Fruit fly (Drosophila melanogaster) whole organism, embryonic: Measurements from ENCODE around the gene Slu7.

Experiments used
- ATbp ChIP-seq: fragments of 200-800 bp; sonication (Bioruptor generic); optimal IDR thresholded peaks from 2 replicates; lab custom pipeline; 2017; ENCODE audit warnings: missing biosample characterization, mild to moderate bottlenecking, missing genetic modification characterization, missing genetic modification reagents
- Abd-B ChIP-seq: fragments of 200-800 bp; sonication (Bioruptor generic); optimal IDR thresholded peaks from 2 replicates; lab custom pipeline; 2018; ENCODE audit warnings: missing biosample characterization, mild to moderate bottlenecking, missing genetic modification characterization, moderate library complexity
- Awh ChIP-seq: fragments of 200-800 bp; sonication (Bioruptor generic); IDR thresholded peaks from 2 replicates; pipeline ENCODE4, ENCODE4 v1.3.6; 2022; ENCODE audit warnings: missing biosample characterization, missing genetic modification characterization
- C15 ChIP-seq: fragments of 200-800 bp; sonication (Bioruptor generic); IDR thresholded peaks from 3 replicates; pipeline ENCODE4 v1.3.6; 2022; ENCODE audit warnings: missing biosample characterization, missing genetic modification characterization
- CG13624 ChIP-seq: fragments of 200-800 bp; sonication (Bioruptor generic); optimal IDR thresholded peaks from 2 replicates; lab custom pipeline; 2016; ENCODE audit warnings: missing biosample characterization, missing genetic modification characterization
- CG1529 ChIP-seq: fragments of 200-800 bp; sonication (Bioruptor generic); optimal IDR thresholded peaks from 3 replicates; lab custom pipeline; 2018; ENCODE audit warnings: missing biosample characterization, missing genetic modification characterization
- CG16815 ChIP-seq: fragments of 200-800 bp; sonication (Bioruptor generic); optimal IDR thresholded peaks from 3 replicates; lab custom pipeline; 2017; ENCODE audit warnings: missing biosample characterization, mild to moderate bottlenecking, missing genetic modification characterization
- CG17359 ChIP-seq: fragments of 200-800 bp; sonication (Bioruptor generic); optimal IDR thresholded peaks from 3 replicates; lab custom pipeline; 2018; ENCODE audit warnings: missing biosample characterization, mild to moderate bottlenecking, missing genetic modification characterization, moderate library complexity
- CG18476 ChIP-seq: fragments of 200-800 bp; sonication (Bioruptor generic); optimal IDR thresholded peaks from 2 replicates; lab custom pipeline; 2016; ENCODE audit warnings: missing biosample characterization, mild to moderate bottlenecking, missing genetic modification characterization
- CG2712 ChIP-seq: fragments of 200-800 bp; optimal IDR thresholded peaks from 3 replicates; lab custom pipeline; 2019; ENCODE audit warnings: missing biosample characterization, mild to moderate bottlenecking, missing genetic modification characterization, moderate library complexity
- CG4424 ChIP-seq: fragments of 200-800 bp; sonication (Bioruptor generic); optimal IDR thresholded peaks from 3 replicates; lab custom pipeline; 2016; ENCODE audit warnings: missing biosample characterization, missing genetic modification characterization
- CG5180 ChIP-seq: fragments of 200-800 bp; sonication (Bioruptor generic); optimal IDR thresholded peaks from 3 replicates; lab custom pipeline; 2017; ENCODE audit warnings: missing biosample characterization, missing genetic modification characterization, mild to moderate bottlenecking, moderate library complexity, missing genetic modification reagents
- CG7786 ChIP-seq: fragments of 200-800 bp; sonication (Bioruptor generic); optimal IDR thresholded peaks from 2 replicates; lab custom pipeline; 2016; ENCODE audit warnings: missing biosample characterization, missing genetic modification characterization
- CG7987 ChIP-seq: fragments of 200-800 bp; sonication (Bioruptor generic); optimal IDR thresholded peaks from 2 replicates; lab custom pipeline; 2018; ENCODE audit warnings: missing biosample characterization, mild to moderate bottlenecking, missing genetic modification characterization, moderate library complexity
- CG8478 ChIP-seq: fragments of >200 bp; optimal IDR thresholded peaks from 2 replicates; lab custom pipeline; 2018
- D19A ChIP-seq: fragments of 200-800 bp; optimal IDR thresholded peaks from 3 replicates; lab custom pipeline; 2019; ENCODE audit warnings: missing biosample characterization, mild to moderate bottlenecking, missing genetic modification characterization, moderate library complexity
- Drgx ChIP-seq: fragments of 200-800 bp; sonication (Bioruptor generic); IDR thresholded peaks from 2 replicates; pipeline ENCODE4 v1.3.6; 2022; ENCODE audit warnings: missing biosample characterization, missing genetic modification characterization
- Eip74EF ChIP-seq, 2 experiments: fragments of 200-800 bp in 1 of 2; fragments of >200 bp in 1 of 2; sonication (Bioruptor generic) in 1 of 2; optimal IDR thresholded peaks; 2 replicates each; lab custom pipeline; 2017 to 2019; ENCODE audit warnings: missing biosample characterization in 2 of 2, missing genetic modification characterization in 2 of 2, mild to moderate bottlenecking in 1 of 2, moderate library complexity in 1 of 2
- Ets65A ChIP-seq: fragments of 200-800 bp; sonication (Bioruptor generic); peaks from one replicate; lab custom pipeline; 2016; ENCODE audit warnings: missing biosample characterization, missing genetic modification characterization
- Fer3 ChIP-seq: fragments of 200-800 bp; sonication (Bioruptor generic); optimal IDR thresholded peaks from 2 replicates; lab custom pipeline; 2018; ENCODE audit warnings: missing biosample characterization, mild to moderate bottlenecking, missing genetic modification characterization, moderate library complexity
- HLH54F ChIP-seq: fragments of 200-800 bp; sonication (Bioruptor generic); optimal IDR thresholded peaks from 3 replicates; lab custom pipeline; 2016; ENCODE audit warnings: missing biosample characterization, missing genetic modification characterization
- Hand ChIP-seq: fragments of 200-800 bp; sonication (Bioruptor generic); optimal IDR thresholded peaks from 2 replicates; lab custom pipeline; 2017; ENCODE audit warnings: mild to moderate bottlenecking, missing biosample characterization, missing genetic modification reagents, missing genetic modification characterization
- Hr3 ChIP-seq: fragments of 200-800 bp; sonication (Bioruptor generic); optimal IDR thresholded peaks from 3 replicates; lab custom pipeline; 2016; ENCODE audit warnings: missing biosample characterization, missing genetic modification characterization
- Mad ChIP-seq: fragments of 200-800 bp; sonication (Bioruptor generic); optimal IDR thresholded peaks from 2 replicates; lab custom pipeline; 2016; ENCODE audit warnings: missing biosample characterization, missing genetic modification characterization
- Mes4 ChIP-seq: fragments of 200-800 bp; sonication (Bioruptor generic); optimal IDR thresholded peaks from 2 replicates; lab custom pipeline; 2016; ENCODE audit warnings: missing biosample characterization, missing genetic modification characterization
- Nf-YA ChIP-seq: fragments of 200-800 bp; sonication (Bioruptor generic); IDR thresholded peaks from 2 replicates; pipeline ENCODE4 v1.3.6; 2022; ENCODE audit warnings: missing biosample characterization, missing genetic modification characterization
- NfI ChIP-seq: fragments of 200-800 bp; sonication (Bioruptor generic); optimal IDR thresholded peaks from 3 replicates; lab custom pipeline; 2018; ENCODE audit warnings: missing biosample characterization, mild to moderate bottlenecking, missing genetic modification characterization, moderate library complexity
- Pdp1 ChIP-seq, 2 experiments: fragments of 200-800 bp; sonication (Bioruptor generic); optimal IDR thresholded peaks; 3 replicates each; lab custom pipeline; 2016; ENCODE audit warnings: missing biosample characterization in 2 of 2, missing genetic modification characterization in 2 of 2, mild to moderate bottlenecking in 1 of 2, moderate library complexity in 1 of 2
- Poxn ChIP-seq: fragments of 200-800 bp; sonication (Bioruptor generic); IDR thresholded peaks from 2 replicates; pipeline ENCODE4 v1.3.6; 2022; ENCODE audit warnings: missing biosample characterization, missing genetic modification characterization
- Ravus ChIP-seq: fragments of 200-800 bp; sonication (Bioruptor generic); IDR thresholded peaks from 2 replicates; pipeline ENCODE4 v1.3.6; 2022; ENCODE audit warnings: missing biosample characterization, missing genetic modification characterization
- Rx ChIP-seq: fragments of 200-800 bp; sonication (Bioruptor generic); IDR thresholded peaks from 2 replicates; pipeline ENCODE4 v1.3.6; 2022; ENCODE audit warnings: missing biosample characterization, missing genetic modification characterization
- aop ChIP-seq: fragments of 200-800 bp; sonication (Bioruptor generic); IDR thresholded peaks from 2 replicates; pipeline ENCODE4 v1.3.6; 2022; ENCODE audit warnings: missing biosample characterization, missing genetic modification characterization
- disco-r ChIP-seq: fragments of 200-800 bp; sonication (Bioruptor generic); optimal IDR thresholded peaks from 2 replicates; lab custom pipeline; 2016; ENCODE audit warnings: missing biosample characterization, missing genetic modification characterization
- dmrt99B ChIP-seq: fragments of 200-800 bp; sonication (Bioruptor generic); optimal IDR thresholded peaks from 2 replicates; lab custom pipeline; 2018; ENCODE audit warnings: missing biosample characterization, mild to moderate bottlenecking, missing genetic modification characterization, moderate library complexity
- fd64A ChIP-seq: fragments of 200-800 bp; sonication (Bioruptor generic); optimal IDR thresholded peaks from 3 replicates; lab custom pipeline; 2018; ENCODE audit warnings: missing biosample characterization, mild to moderate bottlenecking, missing genetic modification characterization
- gem ChIP-seq: fragments of 200-800 bp; sonication (Bioruptor generic); optimal IDR thresholded peaks from 2 replicates; lab custom pipeline; 2019; ENCODE audit warnings: missing biosample characterization, mild to moderate bottlenecking, missing genetic modification characterization, moderate library complexity
- inv ChIP-seq: fragments of 200-800 bp; sonication (Bioruptor generic); IDR thresholded peaks from 2 replicates; pipeline ENCODE4 v1.3.6; 2022; ENCODE audit warnings: missing biosample characterization, missing genetic modification characterization; ENCODE audit not compliant: partially characterized antibody
- kah ChIP-seq: fragments of 200-800 bp; sonication (Bioruptor generic); optimal IDR thresholded peaks from 2 replicates; lab custom pipeline; 2018; ENCODE audit warnings: missing biosample characterization, mild to moderate bottlenecking, missing genetic modification characterization
- lov ChIP-seq, 2 experiments: fragments of 200-800 bp in 1 of 2; fragments of >200 bp in 1 of 2; sonication (Bioruptor generic) in 1 of 2; IDR thresholded peaks in 1 of 2; optimal IDR thresholded peaks in 1 of 2; 2 replicates in 1 of 2; 3 replicates in 1 of 2; pipeline versions ENCODE4 v1.3.6 to Lab custom; 2017 to 2022; ENCODE audit warnings: missing biosample characterization in 1 of 2, missing genetic modification characterization in 1 of 2
- mam ChIP-seq: fragments of 200-800 bp; sonication (Bioruptor generic); optimal IDR thresholded peaks from 3 replicates; lab custom pipeline; 2016; ENCODE audit warnings: missing biosample characterization, missing genetic modification characterization
- mirr ChIP-seq: fragments of 200-800 bp; sonication (Bioruptor generic); optimal IDR thresholded peaks from 3 replicates; lab custom pipeline; 2018; ENCODE audit warnings: missing biosample characterization, mild to moderate bottlenecking, missing genetic modification characterization
- peb ChIP-seq: fragments of 200-800 bp; sonication (Bioruptor generic); IDR thresholded peaks from 2 replicates; pipeline ENCODE4 v1.3.6; 2022; ENCODE audit warnings: missing biosample characterization, missing genetic modification characterization
- salm ChIP-seq: fragments of 200-800 bp; sonication (Bioruptor generic); optimal IDR thresholded peaks from 2 replicates; lab custom pipeline; 2018; ENCODE audit warnings: missing biosample characterization, mild to moderate bottlenecking, missing genetic modification characterization
- sc ChIP-seq, 3 experiments: fragments of >200 bp in 2 of 3; fragments of 200-800 bp in 1 of 3; sonication (Bioruptor generic) in 1 of 3; optimal IDR thresholded peaks; 2 replicates in 2 of 3; 3 replicates in 1 of 3; lab custom pipeline; 2017; ENCODE audit warnings: mild to moderate bottlenecking in 1 of 3, missing biosample characterization in 1 of 3, missing genetic modification characterization in 1 of 3, missing genetic modification reagents in 1 of 3
- stc ChIP-seq: fragments of 200-800 bp; sonication (Bioruptor generic); IDR thresholded peaks from 2 replicates; pipeline ENCODE4 v1.3.6; 2022; ENCODE audit warnings: missing biosample characterization, missing genetic modification characterization
- sug ChIP-seq: fragments of 200-800 bp; optimal IDR thresholded peaks from 2 replicates; lab custom pipeline; 2019; ENCODE audit warnings: missing biosample characterization, mild to moderate bottlenecking, missing genetic modification characterization, moderate library complexity
- tin ChIP-seq: fragments of 200-800 bp; sonication (Bioruptor generic); optimal IDR thresholded peaks from 3 replicates; lab custom pipeline; 2016; ENCODE audit warnings: missing biosample characterization, missing genetic modification characterization
- vnd ChIP-seq: fragments of 200-800 bp; sonication (Bioruptor generic); IDR thresholded peaks from 3 replicates; pipeline ENCODE4 v1.3.6; 2022; ENCODE audit warnings: missing biosample characterization, missing genetic modification characterization; ENCODE audit not compliant: partially characterized antibody

Gene Slu7

dm6 chr3R:29033909-29034629 is 4.8 kb downstream of the Slu7 start, which contains the start of the genes beta4GalNAcTB and Cpsf100 (continued):
- TF ChIP-seq CG5180 (GFP tag; lab: Kevin White, UChicago) (no peak), salm (no peak), Drgx (GFP tag; lab: Robert Waterston, UW) (no peak), Nf-YA (no peak), HLH54F (GFP tag; lab: Kevin White, UChicago) (peak; percentile 68), sc (optimal IDR thresholded peaks at IDR 0.05; lab: Kevin White, UChicago) (no peak), sc (GFP tag; optimal IDR thresholded peaks at IDR 0.05; lab: Kevin White, UChicago) (peak; percentile 67), CG1529 (GFP tag; lab: Kevin White, UChicago) (peak; percentile 68), Eip74EF (GFP tag; optimal IDR thresholded peaks at IDR 0.05; lab: Kevin White, UChicago) (peak in 1 of 2 experiments; percentile 50), tin (GFP tag; lab: Kevin White, UChicago) (peak; percentile 72), Pdp1 (GFP tag; optimal IDR thresholded peaks at IDR 0.05; lab: Kevin White, UChicago) (peak; percentile 59 to 75), kah (GFP tag; lab: Kevin White, UChicago) (peak; percentile 6), D19A (no peak), disco-r (GFP tag; lab: Kevin White, UChicago) (no peak), Hand (GFP tag; lab: Kevin White, UChicago) (no peak), Rx (peak; percentile 48), Mad (GFP tag; lab: Kevin White, UChicago) (peak; percentile 46), lov (optimal IDR thresholded peaks at IDR 0.05; lab: Kevin White, UChicago) (no peak), lov (GFP tag; IDR thresholded peaks at IDR 0.05; lab: Robert Waterston, UW) (no peak), Awh (GFP tag; lab: Robert Waterston, UW) (no peak), CG18476 (GFP tag; lab: Kevin White, UChicago) (peak; percentile 78), NfI (GFP tag; lab: Kevin White, UChicago) (peak; percentile 62), CG7987 (no peak), stc (GFP tag; lab: Robert Waterston, UW) (no peak), Abd-B (GFP tag; lab: Kevin White, UChicago) (peak; percentile 77), CG7786 (GFP tag; lab: Kevin White, UChicago) (peak; percentile 20), gem (peak; percentile 80), aop (GFP tag; lab: Robert Waterston, UW) (0 out of 2 replicates have a peak, but pooled peaks have one; percentile 57), Mes4 (GFP tag; lab: Kevin White, UChicago) (peak; percentile 55), Ravus (GFP tag; lab: Robert Waterston, UW) (no peak), CG2712 (tag; lab: Kevin White, UChicago) (peak; percentile 80), CG16815 (GFP tag; lab: Kevin White, UChicago) (peak; percentile 84), ATbp (GFP tag; lab: Kevin White, UChicago) (peak; percentile 36), CG13624 (peak; percentile 41), dmrt99B (tag; lab: Kevin White, UChicago) (peak; percentile 72), CG17359 (tag; lab: Kevin White, UChicago) (peak; percentile 41), CG8478 (lab: Kevin White, UChicago) (no peak), Ets65A (GFP tag; lab: Kevin White, UChicago) (peak; percentile 97), vnd (GFP tag; lab: Robert Waterston, UW) (no peak), mirr (no peak), mam (GFP tag; lab: Kevin White, UChicago) (peak; percentile 64), fd64A (GFP tag; lab: Kevin White, UChicago) (no peak), inv (GFP tag; lab: Robert Waterston, UW) (no peak), sug (peak; percentile 69), Hr3 (GFP tag; lab: Kevin White, UChicago) (peak; percentile 88), Poxn (0 out of 2 replicates have a peak, but pooled peaks have one; percentile 25), Fer3 (tag; lab: Kevin White, UChicago) (peak; percentile 53), CG4424 (GFP tag; lab: Kevin White, UChicago) (peak; percentile 87), peb (GFP tag; lab: Robert Waterston, UW) (0 out of 2 replicates have a peak, but pooled peaks have one; percentile 30), C15 (GFP tag; lab: Robert Waterston, UW) (0 out of 3 replicates have a peak, but pooled peaks have one; percentile 47)
